Worm (Caenorhabditis elegans) whole organism, young adult: ENCODE data around the gene srr-10.
"Not testable (repeated sequence)": the region's sequence is repeated elsewhere in the genome, so short reads cannot be mapped to it uniquely, and the experiment has no call there.

Experiments
- B0336.3 ChIP-seq: fragments of 200-800 bp; sonication (Bioruptor generic); IDR thresholded peaks from 2 replicates; pipeline ENCODE4 v1.3.6; 2022; ENCODE audit warnings: missing genetic modification characterization, missing compliant biosample characterization
- C17E4.6 ChIP-seq: fragments of 200-800 bp; sonication (Bioruptor generic); IDR thresholded peaks from 2 replicates; pipeline ENCODE4 v1.3.6; 2022; ENCODE audit warnings: missing genetic modification reagents, missing genetic modification characterization, missing compliant biosample characterization
- F22D6.2 ChIP-seq: sonication (generic microtip); optimal IDR thresholded peaks from 2 replicates; lab custom pipeline; 2016; ENCODE audit warnings: mild to moderate bottlenecking, missing genetic modification characterization, missing compliant biosample characterization
- F23B12.7 ChIP-seq: sonication (generic microtip); optimal IDR thresholded peaks from 2 replicates; lab custom pipeline; 2017; ENCODE audit warnings: missing genetic modification characterization, mild to moderate bottlenecking, missing compliant biosample characterization, antibody characterized with exemption, moderate library complexity; ENCODE audit not compliant: insufficient read depth
- F33H1.4 ChIP-seq: fragments of 200-800 bp; sonication (Bioruptor generic); IDR thresholded peaks from 2 replicates; pipeline ENCODE4 v1.3.6; 2022; ENCODE audit warnings: missing genetic modification reagents, missing genetic modification characterization, missing compliant biosample characterization
- F49E8.2 ChIP-seq: sonication (generic microtip); optimal IDR thresholded peaks from 3 replicates; lab custom pipeline; 2017; ENCODE audit warnings: missing genetic modification characterization, mild to moderate bottlenecking, missing compliant biosample characterization, antibody characterized with exemption, moderate library complexity; ENCODE audit not compliant: insufficient read depth
- F55B11.4 ChIP-seq: sonication (generic microtip); optimal IDR thresholded peaks from 2 replicates; lab custom pipeline; 2016; ENCODE audit warnings: missing compliant biosample characterization, missing genetic modification characterization, borderline replicate concordance; ENCODE audit not compliant: insufficient read depth
- F57C9.4 ChIP-seq: sonication (generic microtip); optimal IDR thresholded peaks from 2 replicates; lab custom pipeline; 2017; ENCODE audit warnings: mild to moderate bottlenecking, missing genetic modification characterization, missing compliant biosample characterization
- T26A5.8 ChIP-seq: sonication (generic microtip); optimal IDR thresholded peaks from 2 replicates; lab custom pipeline; 2016; ENCODE audit warnings: missing genetic modification characterization, missing compliant biosample characterization
- Y56A3A.18 ChIP-seq: fragments of 200-800 bp; sonication (Bioruptor generic); IDR thresholded peaks from 2 replicates; pipeline ENCODE4 v1.3.6; 2022; ENCODE audit warnings: missing genetic modification reagents, missing genetic modification characterization, missing compliant biosample characterization
- athp-1 ChIP-seq: sonication (generic microtip); optimal IDR thresholded peaks from 2 replicates; lab custom pipeline; 2017; ENCODE audit warnings: mild to moderate bottlenecking, missing genetic modification characterization, missing compliant biosample characterization
- attf-6 ChIP-seq: fragments of 200-800 bp; sonication (Bioruptor generic); IDR thresholded peaks from 2 replicates; pipeline ENCODE4 v1.3.6; 2022; ENCODE audit warnings: missing genetic modification reagents, missing genetic modification characterization, missing compliant biosample characterization
- bed-1 ChIP-seq: fragments of 200-800 bp; sonication (Bioruptor generic); IDR thresholded peaks from 2 replicates; pipeline ENCODE4 v1.3.6; 2022; ENCODE audit warnings: missing genetic modification reagents, missing genetic modification characterization, missing compliant biosample characterization
- bed-2 ChIP-seq: fragments of 200-800 bp; sonication (Bioruptor generic); IDR thresholded peaks from 2 replicates; pipeline ENCODE4 v1.3.6; 2022; ENCODE audit warnings: missing genetic modification reagents, missing genetic modification characterization, missing compliant biosample characterization
- cebp-1 ChIP-seq, 2 experiments: fragments of 200-800 bp in 1 of 2; sonication (Bioruptor generic) in 1 of 2; sonication (generic microtip) in 1 of 2; IDR thresholded peaks in 1 of 2; optimal IDR thresholded peaks in 1 of 2; 2 replicates each; pipeline versions ENCODE4 v1.3.6 to Lab custom; 2017 to 2022; ENCODE audit warnings: missing compliant biosample characterization in 2 of 2, missing genetic modification characterization in 2 of 2, mild to moderate bottlenecking in 1 of 2, missing genetic modification reagents in 1 of 2, moderate library complexity in 1 of 2
- cebp-2 ChIP-seq: fragments of 200-800 bp; sonication (Bioruptor generic); IDR thresholded peaks from 2 replicates; pipeline ENCODE4 v1.3.6; 2022; ENCODE audit warnings: missing genetic modification characterization, missing compliant biosample characterization
- ceh-91 ChIP-seq: fragments of 200-800 bp; sonication (Bioruptor generic); IDR thresholded peaks from 2 replicates; pipeline ENCODE4 v1.3.6; 2022; ENCODE audit warnings: missing genetic modification reagents, missing genetic modification characterization, missing compliant biosample characterization
- chd-7 ChIP-seq: sonication (generic microtip); optimal IDR thresholded peaks from 2 replicates; lab custom pipeline; 2016; ENCODE audit warnings: mild to moderate bottlenecking, missing genetic modification characterization, moderate library complexity, missing compliant biosample characterization
- egl-44 ChIP-seq: fragments of 200-800 bp; sonication (Bioruptor generic); IDR thresholded peaks from 2 replicates; pipeline ENCODE4 v1.3.6; 2022; ENCODE audit warnings: missing genetic modification reagents, missing genetic modification characterization, missing compliant biosample characterization
- hmg-20 ChIP-seq: fragments of 200-800 bp; sonication (Bioruptor generic); IDR thresholded peaks from 2 replicates; pipeline ENCODE4 v1.3.6; 2022; ENCODE audit warnings: missing genetic modification reagents, missing genetic modification characterization, missing compliant biosample characterization
- let-607 ChIP-seq, 2 experiments: fragments of 200-800 bp in 1 of 2; sonication (Bioruptor generic) in 1 of 2; sonication (generic microtip) in 1 of 2; optimal IDR thresholded peaks; 2 replicates each; lab custom pipeline; 2016 to 2018; ENCODE audit warnings: mild to moderate bottlenecking in 2 of 2, missing compliant biosample characterization in 2 of 2, missing genetic modification characterization in 2 of 2, moderate library complexity in 2 of 2, missing genotype in 1 of 2
- lin-26 ChIP-seq: fragments of 200-800 bp; sonication (Bioruptor generic); IDR thresholded peaks from 2 replicates; pipeline ENCODE4 v1.3.6; 2022; ENCODE audit warnings: missing genetic modification reagents, missing genetic modification characterization, missing compliant biosample characterization
- lir-1 ChIP-seq: fragments of 200-800 bp; sonication (Bioruptor generic); conservative IDR thresholded peaks from 2 replicates; pipeline ENCODE4 v1.3.6; 2022; ENCODE audit warnings: missing genetic modification reagents, missing genetic modification characterization, missing compliant biosample characterization
- lsl-1 ChIP-seq: fragments of 200-800 bp; sonication (Bioruptor generic); optimal IDR thresholded peaks from 2 replicates; lab custom pipeline; 2018; ENCODE audit warnings: mild to moderate bottlenecking, missing genetic modification characterization, moderate library complexity, missing compliant biosample characterization
- madf-3 ChIP-seq: fragments of 200-800 bp; sonication (Bioruptor generic); IDR thresholded peaks from 2 replicates; pipeline ENCODE4 v1.3.6; 2022; ENCODE audit warnings: missing genetic modification reagents, missing genetic modification characterization, missing compliant biosample characterization
- mel-28 ChIP-seq: sonication (generic microtip); optimal IDR thresholded peaks from 2 replicates; lab custom pipeline; 2016; ENCODE audit warnings: borderline replicate concordance, mild to moderate bottlenecking, missing genetic modification characterization, missing compliant biosample characterization
- nfya-2 ChIP-seq: fragments of 200-800 bp; sonication (Bioruptor generic); IDR thresholded peaks from 2 replicates; pipeline ENCODE4 v1.3.6; 2022; ENCODE audit warnings: missing genetic modification reagents, missing genetic modification characterization, missing compliant biosample characterization
- nhr-120 ChIP-seq: fragments of 200-800 bp; sonication (Bioruptor generic); IDR thresholded peaks from 2 replicates; pipeline ENCODE4 v1.3.6; 2022; ENCODE audit warnings: missing genetic modification characterization, missing compliant biosample characterization
- nhr-179 ChIP-seq: sonication (generic microtip); optimal IDR thresholded peaks from 2 replicates; lab custom pipeline; 2016; ENCODE audit warnings: mild to moderate bottlenecking, missing genetic modification characterization, missing compliant biosample characterization
- pha-4 ChIP-seq: fragments of 150-350 bp; sonication (generic microtip); optimal IDR thresholded peaks from 2 replicates; lab custom pipeline; 2014; ENCODE audit warnings: missing biosample characterization, missing genetic modification reagents, missing genetic modification characterization
- rpc-1 ChIP-seq, 2 experiments: fragments of 150-350 bp in 1 of 2; sonication (generic microtip) in 1 of 2; optimal IDR thresholded peaks; 2 replicates each; lab custom pipeline; 2014 to 2018; ENCODE audit warnings: missing biosample characterization in 1 of 2, missing genetic modification characterization in 1 of 2, missing genetic modification reagents in 1 of 2, missing genotype in 1 of 2
- snpc-1.1 ChIP-seq: sonication (generic microtip); optimal IDR thresholded peaks from 2 replicates; lab custom pipeline; 2017; ENCODE audit warnings: missing genetic modification characterization, mild to moderate bottlenecking, missing compliant biosample characterization, antibody characterized with exemption, moderate library complexity, missing genotype, missing genetic modification reagents; ENCODE audit not compliant: insufficient read depth
- snpc-3.4 ChIP-seq: sonication (generic microtip); optimal IDR thresholded peaks from 2 replicates; lab custom pipeline; 2017; ENCODE audit warnings: missing genetic modification characterization, mild to moderate bottlenecking, missing compliant biosample characterization, antibody characterized with exemption, moderate library complexity, missing genotype, missing genetic modification reagents
- snpc-4 ChIP-seq, 5 experiments: fragments of 150-350 bp in 1 of 5; sonication (generic microtip) in 4 of 5; optimal IDR thresholded peaks; 2 replicates each; lab custom pipeline; 2014 to 2018; ENCODE audit warnings: missing genetic modification characterization in 5 of 5, missing biosample characterization in 3 of 5, antibody characterized with exemption in 2 of 5, mild to moderate bottlenecking in 2 of 5, missing compliant biosample characterization in 2 of 5, missing genotype in 2 of 5, moderate library complexity in 2 of 5, missing genetic modification reagents in 1 of 5
- sptf-2 ChIP-seq: fragments of 200-800 bp; sonication (Bioruptor generic); optimal IDR thresholded peaks from 2 replicates; lab custom pipeline; 2018; ENCODE audit warnings: mild to moderate bottlenecking, missing genetic modification characterization, missing compliant biosample characterization
- unc-130 ChIP-seq: sonication (generic microtip); optimal IDR thresholded peaks from 2 replicates; lab custom pipeline; 2016; ENCODE audit warnings: missing genetic modification reagents, missing genetic modification characterization, missing compliant biosample characterization
- xnd-1 ChIP-seq: sonication (generic microtip); optimal IDR thresholded peaks from 2 replicates; lab custom pipeline; 2016; ENCODE audit warnings: missing genotype, missing genetic modification reagents, missing genetic modification characterization, missing compliant biosample characterization
- zfh-2 ChIP-seq: fragments of 200-800 bp; sonication (Bioruptor generic); conservative IDR thresholded peaks from 2 replicates; pipeline ENCODE4 v1.3.6; 2022; ENCODE audit warnings: missing genetic modification reagents, missing genetic modification characterization, missing compliant biosample characterization
- ztf-28 ChIP-seq: fragments of 200-800 bp; sonication (Bioruptor generic); IDR thresholded peaks from 2 replicates; pipeline ENCODE4 v1.3.6; 2022; ENCODE audit warnings: missing genetic modification reagents, missing genetic modification characterization, missing compliant biosample characterization

Gene srr-10

ce11 chrV:7696842-7697241, 38.6 kb upstream of the srr-10 start, which contains the start of gene ZK105.3 (continued):
- TF ChIP-seq cebp-1 (GFP tag; IDR thresholded peaks at IDR 0.05; lab: Robert Waterston, UW) (no peak), cebp-1 (tag; optimal IDR thresholded peaks at IDR 0.05; lab: Kevin White, UChicago) (no peak), nfya-2 (GFP tag; lab: Robert Waterston, UW) (no peak), snpc-3.4 (tag; lab: Kevin White, UChicago) (no peak), B0336.3 (GFP tag; lab: Robert Waterston, UW) (no peak), bed-1 (GFP tag; lab: Robert Waterston, UW) (no peak)

- TF ChIP-seq xnd-1 (tag; lab: Kevin White, UChicago); Y56A3A.18; F23B12.7 (tag; lab: Kevin White, UChicago): not testable (repeated sequence)
- TF ChIP-seq, all 124 proteins: peak for 0; not testable (repeated sequence) for 124
These were observed 31.9 kb upstream of the srr-10 start, which contains the start of gene srsx-40 for ce11 chrV:7703536-7703935. Gene srsx-40 (minus strand): TSS chrV:7703636.

DNA sequence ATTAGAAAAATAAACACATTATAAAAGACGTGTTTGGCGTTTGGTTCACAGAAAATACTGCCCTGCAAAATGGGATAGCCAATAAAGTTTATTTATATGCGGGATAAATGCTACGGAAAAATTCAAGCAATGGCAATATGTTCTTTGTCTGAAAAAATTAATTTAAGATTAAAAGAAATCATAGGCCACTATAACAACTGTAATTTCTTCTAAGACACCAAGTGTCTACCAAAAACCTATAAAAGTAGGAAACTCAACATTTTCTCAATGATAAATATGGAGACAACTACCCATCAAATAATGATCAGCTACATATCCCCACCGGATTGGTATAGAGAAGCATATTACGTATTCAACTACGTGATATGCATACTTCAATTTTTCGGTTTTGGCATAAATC, 30.1 kb upstream of the srr-10 start, which contains the start of gene srw-3:
TSS of gene srw-3 (plus strand) at position 301 of the 400 bp plus-strand sequence.
- no peak for TF ChIP-seq lin-26 (GFP tag; lab: Robert Waterston, UW)
- TF ChIP-seq nhr-120 (GFP tag; lab: Robert Waterston, UW) = no peak

DNA sequence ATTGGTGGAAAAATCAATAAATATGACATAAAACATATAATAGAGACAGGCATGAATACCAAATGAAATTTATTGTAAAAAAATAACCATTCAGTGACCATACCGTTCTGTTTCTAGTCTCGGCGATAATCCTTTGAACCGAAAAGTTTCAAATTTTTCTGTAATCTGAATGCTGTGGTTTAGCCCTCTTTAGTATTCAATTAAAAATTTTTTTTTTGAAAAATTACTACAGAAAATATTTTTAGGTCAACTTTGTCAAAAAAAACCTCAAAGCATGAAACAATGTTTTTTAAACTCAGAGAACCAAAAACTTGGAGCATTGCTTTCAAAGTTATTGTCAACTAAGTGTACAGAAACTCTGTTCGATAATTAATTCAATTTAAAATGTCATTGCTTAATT, 26.9 kb upstream of the srr-10 start, which contains the start of gene ZK105.11:
TSS of gene ZK105.11 (minus strand) at position 101 of the 400 bp plus-strand sequence.
- TF ChIP-seq ztf-28 = no peak
- no peak for TF ChIP-seq F57C9.4 (tag; lab: Kevin White, UChicago)
- TF ChIP-seq let-607 (tag; optimal IDR thresholded peaks at IDR 0.05; lab: Kevin White, UChicago) = no peak
- TF ChIP-seq athp-1 = no peak
- no peak for TF ChIP-seq bed-2 (GFP tag; lab: Robert Waterston, UW)
- no peak for TF ChIP-seq lsl-1 (GFP tag; lab: Kevin White, UChicago)
- TF ChIP-seq snpc-4 (GFP tag; optimal IDR thresholded peaks at IDR 0.05; lab: Kevin White, UChicago) = no peak
- no peak for TF ChIP-seq snpc-4 (tag; optimal IDR thresholded peaks at IDR 0.05; lab: Kevin White, UChicago)
- TF ChIP-seq chd-7 (tag; lab: Kevin White, UChicago) = no peak
- no peak for TF ChIP-seq zfh-2 (GFP tag; lab: Robert Waterston, UW)
- TF ChIP-seq F33H1.4 (GFP tag; lab: Robert Waterston, UW) = no peak
- no peak for TF ChIP-seq pha-4 (tag; lab: Kevin White, UChicago)
- TF ChIP-seq F55B11.4 = no peak
- no peak for TF ChIP-seq snpc-1.1 (tag; lab: Kevin White, UChicago)
- no peak for TF ChIP-seq F49E8.2
- TF ChIP-seq nhr-179 (tag; lab: Kevin White, UChicago) = no peak
- no peak for TF ChIP-seq mel-28 (tag; lab: Kevin White, UChicago)
- no peak for TF ChIP-seq madf-3 (GFP tag; lab: Robert Waterston, UW)

DNA sequence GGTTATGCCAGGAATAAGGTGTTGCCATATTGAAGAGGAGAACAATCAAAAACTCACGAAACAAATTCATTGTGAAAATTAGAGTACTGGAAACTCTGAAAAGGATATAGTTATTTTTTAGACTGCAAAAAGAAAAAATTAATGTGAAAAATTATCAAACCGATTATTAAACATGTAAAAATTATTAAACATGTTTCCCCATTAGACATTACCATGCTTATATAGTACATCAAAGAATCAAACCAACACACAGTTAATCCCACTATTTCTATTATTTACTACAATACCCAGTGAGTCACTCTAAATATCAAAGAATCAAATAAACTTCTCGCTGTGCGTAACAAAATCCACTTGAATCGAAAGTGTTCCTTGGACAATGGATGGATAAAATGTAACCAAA, 22.3 kb upstream of the srr-10 start, which contains the start of gene ZK105.13:
TSS of gene ZK105.13 (minus strand) at position 101 of the 400 bp plus-strand sequence.
- TF ChIP-seq lir-1 (GFP tag; lab: Robert Waterston, UW) (no peak), F22D6.2 (tag; lab: Kevin White, UChicago) (no peak), T26A5.8 (no peak), sptf-2 (GFP tag; lab: Kevin White, UChicago) (no peak), mel-28 (tag; lab: Kevin White, UChicago) (no peak), hmg-20 (no peak), unc-130 (no peak), rpc-1 (optimal IDR thresholded peaks at IDR 0.05; lab: Kevin White, UChicago) (no peak), rpc-1 (tag; optimal IDR thresholded peaks at IDR 0.05; lab: Kevin White, UChicago) (no peak), egl-44 (GFP tag; lab: Robert Waterston, UW) (no peak), cebp-2 (GFP tag; lab: Robert Waterston, UW) (no peak), snpc-4 (GFP tag; optimal IDR thresholded peaks at IDR 0.05; lab: Kevin White, UChicago) (no peak), snpc-4 (tag; optimal IDR thresholded peaks at IDR 0.05; lab: Kevin White, UChicago) (no peak), ceh-91 (GFP tag; lab: Robert Waterston, UW) (no peak), C17E4.6 (no peak), attf-6 (GFP tag; lab: Robert Waterston, UW) (no peak), nhr-179 (tag; lab: Kevin White, UChicago) (no peak)
